Worm (Caenorhabditis elegans) whole organism, mixed stage, embryonic: ENCODE data around the gene rab-3.
A peak's percentile ranks its signal among the peaks of the same experiment; 100 is the strongest.

Experiments used
- M03D4.4 ChIP-seq: sonication (generic microtip); optimal IDR thresholded peaks from 2 replicates; lab custom pipeline; 2017; ENCODE audit warnings: mild to moderate bottlenecking, missing genetic modification characterization, missing compliant biosample characterization
- bed-3 ChIP-seq: fragments of 200-800 bp; sonication (Bioruptor generic); optimal IDR thresholded peaks from 3 replicates; lab custom pipeline; 2018; ENCODE audit warnings: mild to moderate bottlenecking, missing genetic modification characterization, moderate library complexity, missing compliant biosample characterization
- blmp-1 ChIP-seq: fragments of 150-350 bp; optimal IDR thresholded peaks from 2 replicates; lab custom pipeline; 2014; ENCODE audit warnings: missing biosample characterization, missing genetic modification characterization
- ceh-39 ChIP-seq: fragments of 150-350 bp; optimal IDR thresholded peaks from 2 replicates; lab custom pipeline; 2014; ENCODE audit warnings: missing biosample characterization, missing genetic modification characterization
- ceh-43 ChIP-seq: fragments of 200-800 bp; sonication (Bioruptor generic); optimal IDR thresholded peaks from 2 replicates; lab custom pipeline; 2018; ENCODE audit warnings: mild to moderate bottlenecking, missing genetic modification characterization, moderate library complexity, missing compliant biosample characterization
- ceh-83 ChIP-seq: fragments of 200-800 bp; sonication (Bioruptor generic); optimal IDR thresholded peaks from 2 replicates; lab custom pipeline; 2018; ENCODE audit warnings: mild to moderate bottlenecking, missing genetic modification characterization, missing compliant biosample characterization
- ces-1 ChIP-seq: fragments of 150-350 bp; optimal IDR thresholded peaks from 2 replicates; lab custom pipeline; 2014; ENCODE audit warnings: missing biosample characterization, missing genetic modification reagents, missing genetic modification characterization
- cnd-1 ChIP-seq: fragments of 200-800 bp; sonication (Bioruptor generic); optimal IDR thresholded peaks from 2 replicates; lab custom pipeline; 2018; ENCODE audit warnings: mild to moderate bottlenecking, missing genetic modification characterization, missing compliant biosample characterization
- drap-1 ChIP-seq: fragments of 200-800 bp; sonication (Bioruptor generic); optimal IDR thresholded peaks from 3 replicates; lab custom pipeline; 2018; ENCODE audit warnings: mild to moderate bottlenecking, missing genetic modification characterization, missing compliant biosample characterization
- elt-1 ChIP-seq: sonication (generic microtip); optimal IDR thresholded peaks from 2 replicates; lab custom pipeline; 2017; ENCODE audit warnings: missing genetic modification characterization, mild to moderate bottlenecking, missing compliant biosample characterization, antibody characterized with exemption, moderate library complexity, borderline replicate concordance; ENCODE audit not compliant: insufficient read depth
- elt-3 ChIP-seq: fragments of 150-350 bp; optimal IDR thresholded peaks from 2 replicates; lab custom pipeline; 2014; ENCODE audit warnings: missing biosample characterization, missing genetic modification characterization
- flh-1 ChIP-seq: fragments of 200-800 bp; sonication (Bioruptor generic); optimal IDR thresholded peaks from 2 replicates; lab custom pipeline; 2018; ENCODE audit warnings: mild to moderate bottlenecking, missing genetic modification characterization, moderate library complexity, missing compliant biosample characterization
- ham-2 ChIP-seq: fragments of 200-800 bp; sonication (Bioruptor generic); optimal IDR thresholded peaks from 2 replicates; lab custom pipeline; 2018; ENCODE audit warnings: mild to moderate bottlenecking, missing genetic modification characterization, missing compliant biosample characterization
- hlh-1 ChIP-seq: fragments of 150-350 bp; optimal IDR thresholded peaks from 2 replicates; lab custom pipeline; 2014; ENCODE audit warnings: missing biosample characterization, missing genetic modification reagents, missing genetic modification characterization
- lin-13 ChIP-seq: fragments of 150-350 bp; optimal IDR thresholded peaks from 2 replicates; lab custom pipeline; 2014; ENCODE audit warnings: missing biosample characterization, missing genetic modification characterization
- lin-32 ChIP-seq: fragments of 200-800 bp; sonication (Bioruptor generic); optimal IDR thresholded peaks from 2 replicates; lab custom pipeline; 2018; ENCODE audit warnings: mild to moderate bottlenecking, missing genetic modification characterization, missing compliant biosample characterization
- lsy-2 ChIP-seq: fragments of 150-350 bp; optimal IDR thresholded peaks from 2 replicates; lab custom pipeline; 2014; ENCODE audit warnings: missing biosample characterization, missing genetic modification characterization
- mab-5 ChIP-seq: fragments of 150-350 bp; optimal IDR thresholded peaks from 2 replicates; lab custom pipeline; 2014; ENCODE audit warnings: missing biosample characterization, missing genetic modification characterization
- mep-1 ChIP-seq: fragments of 150-350 bp; optimal IDR thresholded peaks from 2 replicates; lab custom pipeline; 2017; ENCODE audit warnings: missing biosample characterization, missing genetic modification reagents, missing genetic modification characterization, inconsistent platforms
- mls-2 ChIP-seq: sonication (generic microtip); optimal IDR thresholded peaks from 2 replicates; lab custom pipeline; 2016; ENCODE audit warnings: mild to moderate bottlenecking, missing genetic modification characterization, moderate library complexity, missing compliant biosample characterization
- nhr-12 ChIP-seq: fragments of 150-350 bp; optimal IDR thresholded peaks from 2 replicates; lab custom pipeline; 2014; ENCODE audit warnings: missing biosample characterization, missing genetic modification characterization
- nhr-2 ChIP-seq: fragments of 150-350 bp; optimal IDR thresholded peaks from 2 replicates; lab custom pipeline; 2014; ENCODE audit warnings: missing biosample characterization, missing genetic modification characterization
- nhr-237 ChIP-seq: fragments of 150-350 bp; optimal IDR thresholded peaks from 2 replicates; lab custom pipeline; 2014; ENCODE audit warnings: missing biosample characterization, missing genetic modification characterization
- nhr-28 ChIP-seq: fragments of 150-350 bp; optimal IDR thresholded peaks from 2 replicates; lab custom pipeline; 2014; ENCODE audit warnings: missing biosample characterization, missing genetic modification characterization
- nhr-76 ChIP-seq: sonication (generic microtip); optimal IDR thresholded peaks from 2 replicates; lab custom pipeline; 2017; ENCODE audit warnings: missing biosample characterization, missing genetic modification characterization
- pha-4 ChIP-seq: fragments of 150-350 bp; optimal IDR thresholded peaks from 2 replicates; lab custom pipeline; 2018; ENCODE audit warnings: missing biosample characterization, missing genetic modification reagents, missing genetic modification characterization
- sem-2 ChIP-seq: fragments of 200-800 bp; sonication (Bioruptor generic); optimal IDR thresholded peaks from 2 replicates; lab custom pipeline; 2018; ENCODE audit warnings: mild to moderate bottlenecking, missing genetic modification characterization, missing compliant biosample characterization
- snpc-4 ChIP-seq: fragments of 150-350 bp; optimal IDR thresholded peaks from 2 replicates; lab custom pipeline; 2014; ENCODE audit warnings: missing biosample characterization, missing genetic modification characterization
- sptf-1 ChIP-seq: sonication (generic microtip); optimal IDR thresholded peaks from 2 replicates; lab custom pipeline; 2017; ENCODE audit warnings: mild to moderate bottlenecking, missing genetic modification characterization, moderate library complexity, missing compliant biosample characterization
- tbx-8 ChIP-seq: fragments of 200-800 bp; sonication (Bioruptor generic); optimal IDR thresholded peaks from 2 replicates; lab custom pipeline; 2018; ENCODE audit warnings: mild to moderate bottlenecking, missing genetic modification characterization, moderate library complexity, missing compliant biosample characterization
- unc-120 ChIP-seq: sonication (generic microtip); optimal IDR thresholded peaks from 2 replicates; lab custom pipeline; 2017; ENCODE audit warnings: missing genetic modification characterization, missing compliant biosample characterization; ENCODE audit not compliant: poor library complexity, severe bottlenecking
- unc-39 ChIP-seq: fragments of 150-350 bp; optimal IDR thresholded peaks from 2 replicates; lab custom pipeline; 2014; ENCODE audit warnings: missing biosample characterization, missing genetic modification characterization
- unc-62 ChIP-seq: fragments of 150-350 bp; optimal IDR thresholded peaks from 2 replicates; lab custom pipeline; 2014; ENCODE audit warnings: missing biosample characterization, missing genetic modification reagents, missing genetic modification characterization
- zip-8 ChIP-seq: fragments of 150-350 bp; optimal IDR thresholded peaks from 2 replicates; lab custom pipeline; 2014; ENCODE audit warnings: missing biosample characterization, missing genetic modification characterization
- ztf-11 ChIP-seq: fragments of 150-350 bp; optimal IDR thresholded peaks from 2 replicates; lab custom pipeline; 2014; ENCODE audit warnings: missing biosample characterization, missing genetic modification characterization

The rab-3 gene

DNA sequence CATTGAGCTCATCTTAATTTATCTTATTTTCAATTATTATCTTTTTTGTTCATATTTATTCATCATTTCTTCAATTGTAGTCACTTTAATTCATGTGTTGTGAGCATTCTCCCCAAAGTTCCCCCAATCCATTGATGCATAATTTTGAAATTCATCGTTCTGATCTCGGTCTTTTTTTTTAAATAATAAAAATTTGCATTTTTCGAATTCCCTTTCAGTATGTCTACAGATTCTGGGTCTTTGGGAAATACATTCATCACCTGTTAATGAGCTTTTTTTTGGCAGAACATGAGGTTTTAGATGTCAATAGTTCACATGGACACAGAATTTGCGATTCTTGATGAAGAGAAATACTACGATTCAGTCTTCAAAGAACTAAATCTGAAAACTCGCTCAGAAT, 7.8 kb downstream of the rab-3 start, which contains the start of gene damt-1:
Gene damt-1, plus strand, starts transcription at position 301 of the 400 bp plus-strand sequence.
- TF ChIP-seq lsy-2, result no peak
- TF ChIP-seq ceh-43 (GFP tag; lab: Kevin White, UChicago), result no peak
- TF ChIP-seq mep-1, result no peak
- no peak for TF ChIP-seq lin-32 (GFP tag; lab: Kevin White, UChicago)
- TF ChIP-seq nhr-28, result no peak
- no peak for TF ChIP-seq nhr-237 (tag; lab: Kevin White, UChicago)
- no peak for TF ChIP-seq nhr-12 (tag; lab: Kevin White, UChicago)
- no peak for TF ChIP-seq bed-3 (GFP tag; lab: Kevin White, UChicago)
- TF ChIP-seq, all 35 proteins: peak for 0

DNA sequence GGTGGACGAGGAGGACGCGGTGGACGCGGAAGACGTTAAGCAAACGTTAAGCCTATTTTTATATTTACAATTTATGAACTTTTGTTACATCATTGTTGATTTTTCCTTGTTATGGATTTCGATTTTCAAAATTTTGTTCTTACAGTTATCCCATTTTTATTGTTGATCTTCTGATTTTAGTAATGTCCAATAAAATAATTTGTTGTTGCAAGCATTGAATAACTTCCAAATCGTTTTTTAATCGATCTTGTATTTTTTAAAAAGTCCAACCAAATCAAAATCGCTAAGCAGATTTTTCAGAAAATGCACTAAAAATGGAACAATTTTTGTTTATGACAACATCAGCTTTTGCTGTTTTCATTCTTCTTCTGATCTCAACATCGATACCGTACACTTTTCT, 9.8 kb downstream of the rab-3 start, which contains the start of gene zipt-3:
Gene zipt-3, plus strand, starts transcription at position 301 of the 400 bp plus-strand sequence.
- TF ChIP-seq M03D4.4 (tag; lab: Kevin White, UChicago) (no peak), unc-39 (tag; lab: Kevin White, UChicago) (no peak), nhr-76 (tag; lab: Kevin White, UChicago) (no peak), bed-3 (GFP tag; lab: Kevin White, UChicago) (no peak), drap-1 (GFP tag; lab: Kevin White, UChicago) (no peak), lsy-2 (no peak), sem-2 (no peak), lin-13 (no peak), nhr-28 (no peak), nhr-12 (tag; lab: Kevin White, UChicago) (no peak), lin-32 (GFP tag; lab: Kevin White, UChicago) (no peak), snpc-4 (tag; lab: Kevin White, UChicago) (no peak), ham-2 (GFP tag; lab: Kevin White, UChicago) (no peak), ztf-11 (tag; lab: Kevin White, UChicago) (no peak), tbx-8 (GFP tag; lab: Kevin White, UChicago) (no peak), elt-1 (tag; lab: Kevin White, UChicago) (no peak), unc-120 (tag; lab: Kevin White, UChicago) (no peak), cnd-1 (tag; lab: Kevin White, UChicago) (no peak), mls-2 (tag; lab: Kevin White, UChicago) (no peak), elt-3 (no peak)

DNA sequence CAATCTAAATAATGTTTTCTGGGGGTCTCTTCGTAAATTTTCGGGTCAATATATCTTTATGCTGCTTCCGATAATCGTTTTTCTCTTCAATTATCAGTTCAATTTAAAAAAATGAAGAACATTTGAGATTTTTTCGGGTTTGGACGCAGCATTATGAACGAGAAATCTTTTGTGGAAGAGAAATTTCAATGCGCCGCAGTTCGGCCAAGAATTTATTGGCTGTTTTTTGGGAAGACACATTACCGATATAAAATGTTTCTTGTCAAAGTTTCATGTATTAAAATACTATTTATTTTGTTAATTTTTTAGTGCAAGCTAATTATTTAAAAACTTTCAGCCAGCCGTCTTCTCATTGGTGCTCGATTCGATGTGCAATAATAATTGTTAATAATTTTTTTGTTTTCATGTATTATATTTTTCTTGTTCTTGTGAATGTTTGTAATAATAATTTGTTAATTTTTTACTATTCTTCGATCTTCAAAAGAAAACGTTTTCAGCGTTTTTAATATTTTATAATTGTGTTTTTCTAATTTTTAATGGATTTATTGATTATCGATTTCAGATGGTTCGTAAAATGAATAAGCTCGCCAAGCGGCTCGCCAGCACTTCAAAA, 11.8 kb downstream of the rab-3 start, which contains the start of the genes C18A3.10 and C18A3.3:
Gene C18A3.10, minus strand, starts transcription at position 101 of the 613 bp plus-strand sequence.
Gene C18A3.3, plus strand, starts transcription at position 563 of the 613 bp plus-strand sequence.
- no peak for TF ChIP-seq unc-120 (tag; lab: Kevin White, UChicago)
- TF ChIP-seq drap-1 (GFP tag; lab: Kevin White, UChicago), result no peak
- TF ChIP-seq mep-1, result no peak
- TF ChIP-seq hlh-1 (tag; lab: Kevin White, UChicago), result no peak
- no peak for TF ChIP-seq lsy-2
- TF ChIP-seq mls-2 (tag; lab: Kevin White, UChicago), result no peak
- TF ChIP-seq mab-5 (tag; lab: Kevin White, UChicago), result no peak
- no peak for TF ChIP-seq unc-62 (GFP tag; lab: Kevin White, UChicago)
- no peak for TF ChIP-seq cnd-1 (tag; lab: Kevin White, UChicago)
- no peak for TF ChIP-seq ceh-39 (tag; lab: Kevin White, UChicago)
- TF ChIP-seq flh-1 (GFP tag; lab: Kevin White, UChicago), result no peak
- no peak for TF ChIP-seq lin-13

DNA sequence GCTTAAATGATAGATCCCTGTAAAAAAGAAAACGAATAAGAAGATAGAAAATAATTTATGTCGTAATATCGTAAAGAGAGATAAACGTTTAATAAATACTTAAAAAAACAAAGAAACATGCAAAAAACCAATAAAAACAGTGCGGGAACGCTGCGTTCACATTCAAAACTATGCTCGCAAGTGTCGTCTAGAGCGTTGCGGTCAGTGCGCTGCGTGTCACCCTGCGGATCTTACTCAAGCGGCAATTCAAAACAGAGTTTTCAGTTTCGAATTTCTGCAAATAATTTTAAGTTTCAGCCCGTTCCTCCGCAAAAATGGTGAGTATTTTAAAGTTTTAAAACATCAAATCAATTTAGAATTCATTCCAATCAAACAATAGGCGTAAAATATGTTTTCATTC, 12.8 kb downstream of the rab-3 start, which contains the start of the genes tiar-1 and lelo-4:
Gene tiar-1, minus strand, starts transcription at position 17 of the 400 bp plus-strand sequence.
Gene lelo-4, plus strand, starts transcription at position 118 of the 400 bp plus-strand sequence.
- no peak for TF ChIP-seq ham-2 (GFP tag; lab: Kevin White, UChicago)
- no peak for TF ChIP-seq drap-1 (GFP tag; lab: Kevin White, UChicago)
- no peak for TF ChIP-seq unc-120 (tag; lab: Kevin White, UChicago)
- TF ChIP-seq lin-13, result peak; percentile 53
- TF ChIP-seq nhr-28, result no peak
- peak; percentile 45 for TF ChIP-seq pha-4 (tag; lab: Kevin White, UChicago)
- no peak for TF ChIP-seq zip-8
- TF ChIP-seq tbx-8 (GFP tag; lab: Kevin White, UChicago), result no peak
- peak; percentile 35 for TF ChIP-seq sptf-1 (tag; lab: Kevin White, UChicago)
- TF ChIP-seq unc-39 (tag; lab: Kevin White, UChicago), result no peak
- no peak for TF ChIP-seq lin-32 (GFP tag; lab: Kevin White, UChicago)
- TF ChIP-seq nhr-12 (tag; lab: Kevin White, UChicago), result no peak
- TF ChIP-seq sem-2, result no peak
- peak; percentile 47 for TF ChIP-seq ceh-39 (tag; lab: Kevin White, UChicago)
- TF ChIP-seq nhr-237 (tag; lab: Kevin White, UChicago), result peak; percentile 49
- no peak for TF ChIP-seq ces-1
- TF ChIP-seq cnd-1 (tag; lab: Kevin White, UChicago), result no peak
- TF ChIP-seq hlh-1 (tag; lab: Kevin White, UChicago), result peak; percentile 46
- no peak for TF ChIP-seq flh-1 (GFP tag; lab: Kevin White, UChicago)
- no peak for TF ChIP-seq snpc-4 (tag; lab: Kevin White, UChicago)
- no peak for TF ChIP-seq nhr-2
- peak; percentile 57 for TF ChIP-seq mls-2 (tag; lab: Kevin White, UChicago)
- TF ChIP-seq ztf-11 (tag; lab: Kevin White, UChicago), result no peak
- TF ChIP-seq mab-5 (tag; lab: Kevin White, UChicago), result no peak
- TF ChIP-seq unc-62 (GFP tag; lab: Kevin White, UChicago), result no peak
- peak; percentile 7 for TF ChIP-seq M03D4.4 (tag; lab: Kevin White, UChicago)
- no peak for TF ChIP-seq ceh-43 (GFP tag; lab: Kevin White, UChicago)
- no peak for TF ChIP-seq elt-3
- TF ChIP-seq lsy-2, result peak; percentile 74
- TF ChIP-seq blmp-1 (tag; lab: Kevin White, UChicago), result no peak
- no peak for TF ChIP-seq elt-1 (tag; lab: Kevin White, UChicago)
- TF ChIP-seq ceh-83 (GFP tag; lab: Kevin White, UChicago), result no peak
- peak; percentile 77 for TF ChIP-seq mep-1
- no peak for TF ChIP-seq nhr-76 (tag; lab: Kevin White, UChicago)
- no peak for TF ChIP-seq bed-3 (GFP tag; lab: Kevin White, UChicago)
